Fruit fly (Drosophila melanogaster): ENCODE data around the gene modSP.

DNA sequence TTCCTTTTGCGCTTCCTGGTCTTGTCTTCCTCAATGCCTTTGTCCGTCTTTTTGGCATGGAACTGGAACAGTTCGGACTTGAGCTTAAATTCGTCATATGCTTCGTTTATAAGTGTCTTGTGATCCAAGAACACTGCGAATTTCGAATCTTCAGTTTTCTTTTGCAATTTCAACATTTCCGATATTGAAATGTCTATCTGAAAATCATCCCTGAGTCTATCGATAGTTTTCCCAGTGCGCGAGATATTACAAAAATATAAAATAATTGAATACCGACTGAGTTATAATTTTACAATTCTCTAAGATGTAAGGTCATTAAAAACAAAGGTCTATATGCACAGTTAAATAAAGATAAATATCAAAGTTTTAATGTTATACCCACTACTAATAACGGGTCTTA lies 4.5 kb downstream of the modSP start, which contains the start of gene Mettl4:
- TF ChIP-seq usp (GFP tag; optimal IDR thresholded peaks at IDR 0.05) (no peak), CG8478 (optimal IDR thresholded peaks at IDR 0.05) (no peak), EcR (GFP tag; optimal IDR thresholded peaks at IDR 0.05) (no peak), pan (optimal IDR thresholded peaks at IDR 0.05) (no peak), psq (optimal IDR thresholded peaks at IDR 0.05) (no peak)
